Fruit fly (Drosophila melanogaster) whole organism, embryonic: Measurements from ENCODE around the gene Exo70.

Experiments
- CG11723 ChIP-seq: fragments of 200-800 bp; sonication (Bioruptor generic); optimal IDR thresholded peaks from 2 replicates; lab custom pipeline; 2017; ENCODE audit warnings: missing biosample characterization, mild to moderate bottlenecking, missing genetic modification characterization
- CG12659 ChIP-seq: fragments of 200-800 bp; sonication (Bioruptor generic); optimal IDR thresholded peaks from 3 replicates; lab custom pipeline; 2017; ENCODE audit warnings: mild to moderate bottlenecking, missing biosample characterization, missing genetic modification reagents, missing genetic modification characterization
- CG12744 ChIP-seq: fragments of 200-800 bp; sonication (Bioruptor generic); optimal IDR thresholded peaks from 2 replicates; lab custom pipeline; 2016; ENCODE audit warnings: missing biosample characterization, missing genetic modification characterization
- CG13123 ChIP-seq: fragments of 200-800 bp; sonication (Bioruptor generic); optimal IDR thresholded peaks from 2 replicates; lab custom pipeline; 2016; ENCODE audit warnings: missing biosample characterization, missing genetic modification characterization
- CG14965 ChIP-seq: fragments of 200-800 bp; sonication (Bioruptor generic); optimal IDR thresholded peaks from 2 replicates; lab custom pipeline; 2016; ENCODE audit warnings: missing biosample characterization, missing genetic modification characterization, borderline replicate concordance
- CG15696 ChIP-seq: fragments of 200-800 bp; sonication (Bioruptor generic); optimal IDR thresholded peaks from 2 replicates; lab custom pipeline; 2019; ENCODE audit warnings: missing biosample characterization, mild to moderate bottlenecking, missing genetic modification characterization, moderate library complexity
- CG1647 ChIP-seq: fragments of 200-800 bp; sonication (Bioruptor generic); optimal IDR thresholded peaks from 3 replicates; lab custom pipeline; 2016; ENCODE audit warnings: missing biosample characterization, missing genetic modification characterization
- CG16815 ChIP-seq: fragments of 200-800 bp; sonication (Bioruptor generic); optimal IDR thresholded peaks from 3 replicates; lab custom pipeline; 2017; ENCODE audit warnings: missing biosample characterization, mild to moderate bottlenecking, missing genetic modification characterization
- CG17568 ChIP-seq: fragments of 200-800 bp; sonication (Bioruptor generic); optimal IDR thresholded peaks from 2 replicates; lab custom pipeline; 2018; ENCODE audit warnings: missing biosample characterization, mild to moderate bottlenecking, missing genetic modification characterization, moderate library complexity
- CG1792 ChIP-seq: fragments of 200-800 bp; sonication (Bioruptor generic); optimal IDR thresholded peaks from 2 replicates; lab custom pipeline; 2016; ENCODE audit warnings: missing biosample characterization, missing genetic modification characterization
- CG1832 ChIP-seq: fragments of 200-800 bp; sonication (Bioruptor generic); optimal IDR thresholded peaks from 2 replicates; lab custom pipeline; 2017; ENCODE audit warnings: missing biosample characterization, mild to moderate bottlenecking, missing genetic modification characterization, inconsistent platforms
- CG30403 ChIP-seq: fragments of 200-800 bp; sonication (Bioruptor generic); optimal IDR thresholded peaks from 3 replicates; lab custom pipeline; 2016; ENCODE audit warnings: missing biosample characterization, missing genetic modification characterization
- CG3065 ChIP-seq: fragments of 200-800 bp; sonication (Bioruptor generic); optimal IDR thresholded peaks from 2 replicates; lab custom pipeline; 2016; ENCODE audit warnings: missing biosample characterization, missing genetic modification characterization
- CG31441 ChIP-seq: fragments of 200-800 bp; sonication (Bioruptor generic); IDR thresholded peaks from 2 replicates; pipeline ENCODE4 v1.3.6; 2022; ENCODE audit warnings: missing biosample characterization, missing genetic modification characterization
- CG34376 ChIP-seq: fragments of 200-800 bp; sonication (Bioruptor generic); optimal IDR thresholded peaks from 2 replicates; lab custom pipeline; 2018; ENCODE audit warnings: missing biosample characterization, mild to moderate bottlenecking, missing genetic modification characterization
- CG6272 ChIP-seq: fragments of 200-800 bp; sonication (Bioruptor generic); IDR thresholded peaks from 2 replicates; pipeline ENCODE4 v1.3.6; 2022; ENCODE audit warnings: missing biosample characterization, missing genetic modification characterization
- CG6654 ChIP-seq: fragments of 200-800 bp; sonication (Bioruptor generic); optimal IDR thresholded peaks from 2 replicates; lab custom pipeline; 2017; ENCODE audit warnings: missing biosample characterization, mild to moderate bottlenecking, missing genetic modification characterization
- CG8089 ChIP-seq: fragments of 200-800 bp; sonication (Bioruptor generic); optimal IDR thresholded peaks from 3 replicates; lab custom pipeline; 2016; ENCODE audit warnings: missing biosample characterization, missing genetic modification characterization
- CG8281 ChIP-seq: fragments of 200-800 bp; sonication (Bioruptor generic); optimal IDR thresholded peaks from 2 replicates; lab custom pipeline; 2018; ENCODE audit warnings: missing biosample characterization, mild to moderate bottlenecking, missing genetic modification characterization, moderate library complexity
- CG8388 ChIP-seq: fragments of 200-800 bp; sonication (Bioruptor generic); optimal IDR thresholded peaks from 2 replicates; lab custom pipeline; 2019; ENCODE audit warnings: missing biosample characterization, mild to moderate bottlenecking, missing genetic modification characterization, moderate library complexity
- CG9437 ChIP-seq: fragments of 200-800 bp; sonication (Bioruptor generic); optimal IDR thresholded peaks from 2 replicates; lab custom pipeline; 2018; ENCODE audit warnings: missing biosample characterization, mild to moderate bottlenecking, missing genetic modification characterization
- CG9876 ChIP-seq: fragments of 200-800 bp; sonication (Bioruptor generic); optimal IDR thresholded peaks from 2 replicates; lab custom pipeline; 2016; ENCODE audit warnings: missing biosample characterization, missing genetic modification characterization
- CG9932 ChIP-seq: fragments of 200-800 bp; sonication (Bioruptor generic); IDR thresholded peaks from 2 replicates; pipeline ENCODE4 v1.3.6; 2022; ENCODE audit warnings: missing biosample characterization, missing genetic modification characterization
- Chrac-16 ChIP-seq: fragments of 200-800 bp; sonication (Bioruptor generic); optimal IDR thresholded peaks from 3 replicates; lab custom pipeline; 2016; ENCODE audit warnings: missing biosample characterization, missing genetic modification characterization
- CoRest ChIP-seq: fragments of 200-800 bp; sonication (Bioruptor generic); optimal IDR thresholded peaks from 3 replicates; lab custom pipeline; 2018; ENCODE audit warnings: missing biosample characterization, mild to moderate bottlenecking, missing genetic modification characterization, moderate library complexity
- HLH4C ChIP-seq: fragments of 200-800 bp; sonication (Bioruptor generic); IDR thresholded peaks from 3 replicates; pipeline ENCODE4 v1.3.6; 2022; ENCODE audit warnings: missing biosample characterization, missing genetic modification characterization; ENCODE audit not compliant: partially characterized antibody
- NC2β ChIP-seq: fragments of 200-800 bp; sonication (Bioruptor generic); optimal IDR thresholded peaks from 2 replicates; lab custom pipeline; 2016; ENCODE audit warnings: missing biosample characterization, missing genetic modification characterization
- YL-1 ChIP-seq: fragments of 200-800 bp; sonication (Bioruptor generic); optimal IDR thresholded peaks from 3 replicates; lab custom pipeline; 2017; ENCODE audit warnings: missing biosample characterization, mild to moderate bottlenecking, missing genetic modification characterization
- amos ChIP-seq: fragments of 200-800 bp; sonication (Bioruptor generic); IDR thresholded peaks from 2 replicates; pipeline ENCODE4 v1.3.6; 2022; ENCODE audit warnings: missing biosample characterization, missing genetic modification characterization; ENCODE audit not compliant: partially characterized antibody
- bowl ChIP-seq: fragments of 200-800 bp; sonication (Bioruptor generic); IDR thresholded peaks from 2 replicates; pipeline ENCODE4 v1.3.6; 2022; ENCODE audit warnings: missing biosample characterization, missing genetic modification characterization
- chif ChIP-seq, 2 experiments: fragments of 200-800 bp; sonication (Bioruptor generic); optimal IDR thresholded peaks; 3 replicates each; lab custom pipeline; 2016; ENCODE audit warnings: missing biosample characterization in 2 of 2, missing genetic modification characterization in 2 of 2
- chn ChIP-seq: fragments of 200-800 bp; sonication (Bioruptor generic); optimal IDR thresholded peaks from 2 replicates; lab custom pipeline; 2016; ENCODE audit warnings: missing biosample characterization, missing genetic modification characterization
- ci ChIP-seq: fragments of 200-800 bp; sonication (Bioruptor generic); IDR thresholded peaks from 3 replicates; pipeline ENCODE4 v1.3.6; 2022; ENCODE audit warnings: missing biosample characterization, missing genetic modification characterization
- crol ChIP-seq: fragments of 200-800 bp; sonication (Bioruptor generic); IDR thresholded peaks from 2 replicates; pipeline ENCODE4 v1.3.6; 2022; ENCODE audit warnings: missing biosample characterization, missing genetic modification characterization
- danr ChIP-seq: fragments of 200-800 bp; sonication (Bioruptor generic); IDR thresholded peaks from 2 replicates; pipeline ENCODE4 v1.3.6; 2022; ENCODE audit warnings: missing biosample characterization, missing genetic modification characterization
- disco-r ChIP-seq: fragments of 200-800 bp; sonication (Bioruptor generic); optimal IDR thresholded peaks from 2 replicates; lab custom pipeline; 2016; ENCODE audit warnings: missing biosample characterization, missing genetic modification characterization
- dmrt99B ChIP-seq: fragments of 200-800 bp; sonication (Bioruptor generic); optimal IDR thresholded peaks from 2 replicates; lab custom pipeline; 2018; ENCODE audit warnings: missing biosample characterization, mild to moderate bottlenecking, missing genetic modification characterization, moderate library complexity
- eve ChIP-seq, 2 experiments: fragments of >200 bp; optimal IDR thresholded peaks; 2 replicates each; lab custom pipeline; 2017; ENCODE audit warnings: missing biosample characterization in 2 of 2, missing genetic modification characterization in 2 of 2
- grau ChIP-seq: fragments of 200-800 bp; optimal IDR thresholded peaks from 3 replicates; lab custom pipeline; 2019; ENCODE audit warnings: missing biosample characterization, mild to moderate bottlenecking, missing genetic modification characterization, moderate library complexity
- kah ChIP-seq: fragments of 200-800 bp; sonication (Bioruptor generic); optimal IDR thresholded peaks from 2 replicates; lab custom pipeline; 2018; ENCODE audit warnings: missing biosample characterization, mild to moderate bottlenecking, missing genetic modification characterization
- knrl ChIP-seq: fragments of 200-800 bp; sonication (Bioruptor generic); IDR thresholded peaks from 3 replicates; pipeline ENCODE4 v1.3.6; 2022; ENCODE audit warnings: missing biosample characterization, missing genetic modification characterization; ENCODE audit not compliant: partially characterized antibody
- lbe ChIP-seq: fragments of 200-800 bp; sonication (Bioruptor generic); optimal IDR thresholded peaks from 2 replicates; lab custom pipeline; 2016; ENCODE audit warnings: missing biosample characterization, mild to moderate bottlenecking, missing genetic modification characterization
- p53 ChIP-seq: fragments of 200-800 bp; sonication (Bioruptor generic); optimal IDR thresholded peaks from 2 replicates; lab custom pipeline; 2016; ENCODE audit warnings: missing biosample characterization, missing genetic modification characterization
- pho ChIP-seq: fragments of 200-800 bp; sonication (Bioruptor generic); optimal IDR thresholded peaks from 2 replicates; lab custom pipeline; 2016; ENCODE audit warnings: missing biosample characterization, missing genetic modification characterization
- pum ChIP-seq: fragments of 200-800 bp; sonication (Bioruptor generic); optimal IDR thresholded peaks from 2 replicates; lab custom pipeline; 2016; ENCODE audit warnings: missing biosample characterization, missing genetic modification characterization
- ranshi ChIP-seq: fragments of 200-800 bp; sonication (Bioruptor generic); IDR thresholded peaks from 2 replicates; pipeline ENCODE4 v1.3.6; 2022; ENCODE audit warnings: missing biosample characterization, missing genetic modification characterization
- scrt ChIP-seq: fragments of 200-800 bp; sonication (Bioruptor generic); optimal IDR thresholded peaks from 2 replicates; lab custom pipeline; 2018; ENCODE audit warnings: missing biosample characterization, mild to moderate bottlenecking, missing genetic modification characterization, moderate library complexity
- sens ChIP-seq: fragments of 200-800 bp; sonication (Bioruptor generic); peaks from one replicate; lab custom pipeline; 2016; ENCODE audit warnings: missing biosample characterization, missing genetic modification characterization
- sr ChIP-seq: fragments of 200-800 bp; sonication (Bioruptor generic); IDR thresholded peaks from 3 replicates; pipeline ENCODE4 v1.3.6; 2022; ENCODE audit warnings: missing biosample characterization, missing genetic modification characterization
- zen2 ChIP-seq: fragments of 200-800 bp; sonication (Bioruptor generic); IDR thresholded peaks from 3 replicates; pipeline ENCODE4 v1.3.6; 2022; ENCODE audit warnings: missing biosample characterization, missing genetic modification characterization; ENCODE audit not compliant: partially characterized antibody
- zf30C ChIP-seq: fragments of 200-800 bp; sonication (Bioruptor generic); optimal IDR thresholded peaks from 3 replicates; lab custom pipeline; 2018; ENCODE audit warnings: missing biosample characterization, mild to moderate bottlenecking, missing genetic modification characterization

The Exo70 gene

DNA sequence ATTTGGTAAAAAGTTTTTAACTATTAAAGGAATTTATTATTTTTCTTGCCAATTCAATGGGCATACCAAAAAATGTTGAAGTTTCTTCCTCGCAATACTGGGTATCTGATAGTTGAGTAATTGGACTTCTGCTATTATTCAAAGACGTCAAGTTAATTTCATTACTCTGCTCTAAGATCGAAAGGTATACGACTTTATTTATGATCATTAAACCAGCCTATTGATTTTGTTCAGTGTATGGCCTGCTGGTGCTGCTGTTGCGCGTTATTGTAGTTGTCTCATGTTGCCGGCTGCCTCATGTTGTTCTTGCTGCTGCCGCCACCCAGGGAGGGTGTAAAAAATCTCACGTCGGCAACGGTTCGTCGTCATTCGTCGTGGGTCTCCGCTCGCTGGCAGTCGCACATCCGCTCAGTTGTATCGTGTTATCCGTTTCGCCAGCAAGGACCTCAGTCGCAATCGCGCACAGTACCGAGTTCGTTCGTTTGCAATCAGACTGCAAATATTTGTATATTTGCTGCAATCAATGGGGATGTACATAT is 16.0 kb upstream of the Exo70 start, which contains the start of gene CG7120 (continued):
- TF ChIP-seq pho (GFP tag; lab: Kevin White, UChicago): no peak
- TF ChIP-seq CG1792 (GFP tag; lab: Kevin White, UChicago): no peak
- peak; percentile 24 for TF ChIP-seq Chrac-16
- peak; percentile 61 for TF ChIP-seq grau (tag; lab: Kevin White, UChicago)
- no peak for TF ChIP-seq CG3065 (GFP tag; lab: Kevin White, UChicago)
- TF ChIP-seq CG30403: peak; percentile 49
- no peak for TF ChIP-seq CG13123 (GFP tag; lab: Kevin White, UChicago)
- no peak for TF ChIP-seq bowl (GFP tag; lab: Robert Waterston, UW)
- no peak for TF ChIP-seq sr (GFP tag; lab: Robert Waterston, UW)
- peak; percentile 44 for TF ChIP-seq CoRest (tag; lab: Kevin White, UChicago)
- no peak for TF ChIP-seq CG6272 (GFP tag; lab: Robert Waterston, UW)
- no peak for TF ChIP-seq knrl (GFP tag; lab: Robert Waterston, UW)
- TF ChIP-seq p53 (GFP tag; lab: Kevin White, UChicago): no peak
- TF ChIP-seq CG16815 (GFP tag; lab: Kevin White, UChicago): peak; percentile 32
- peak; percentile 82 for TF ChIP-seq zf30C (GFP tag; lab: Kevin White, UChicago)
- peak; percentile 61; the same call in 1 of the 3 replicates for TF ChIP-seq ci
- peak; percentile 28 for TF ChIP-seq NC2β (GFP tag; lab: Kevin White, UChicago)
- no peak for TF ChIP-seq CG1832
- TF ChIP-seq sens (GFP tag; lab: Kevin White, UChicago): peak; percentile 93
- peak; percentile 20 to 66 for TF ChIP-seq chif (GFP tag; optimal IDR thresholded peaks at IDR 0.05; lab: Kevin White, UChicago)
- TF ChIP-seq YL-1 (GFP tag; lab: Kevin White, UChicago): no peak
- no peak for TF ChIP-seq kah (GFP tag; lab: Kevin White, UChicago)
- TF ChIP-seq CG9876: no peak
- TF ChIP-seq CG15696 (tag; lab: Kevin White, UChicago): no peak
- TF ChIP-seq CG9437 (GFP tag; lab: Kevin White, UChicago): peak; percentile 54
- no peak for TF ChIP-seq zen2 (GFP tag; lab: Robert Waterston, UW)
- no peak for TF ChIP-seq CG12744
- TF ChIP-seq lbe (GFP tag; lab: Kevin White, UChicago): no peak
- no peak for TF ChIP-seq crol (GFP tag; lab: Robert Waterston, UW)
- TF ChIP-seq amos: no peak
- TF ChIP-seq CG8089: peak; percentile 51
- peak; percentile 67; the same call in 1 of the 3 replicates for TF ChIP-seq HLH4C (GFP tag; lab: Robert Waterston, UW)
- no peak for TF ChIP-seq CG6654 (GFP tag; lab: Kevin White, UChicago)
- TF ChIP-seq CG34376 (GFP tag; lab: Kevin White, UChicago): no peak
- no peak for TF ChIP-seq danr (GFP tag; lab: Robert Waterston, UW)
- TF ChIP-seq chn (GFP tag; lab: Kevin White, UChicago): peak; percentile 53
- no peak for TF ChIP-seq ranshi (GFP tag; lab: Robert Waterston, UW)
- TF ChIP-seq CG17568 (GFP tag; lab: Kevin White, UChicago): no peak
- TF ChIP-seq CG9932 (GFP tag; lab: Robert Waterston, UW): no peak; the same call in 1 of the 2 replicates
- peak; percentile 36 for TF ChIP-seq pum
- TF ChIP-seq CG14965: no peak
- peak; percentile 57 for TF ChIP-seq dmrt99B (tag; lab: Kevin White, UChicago)
- TF ChIP-seq CG8281: no peak
- TF ChIP-seq CG8388 (GFP tag; lab: Kevin White, UChicago): peak; percentile 39
- TF ChIP-seq CG11723 (GFP tag; lab: Kevin White, UChicago): no peak
- TF ChIP-seq scrt: peak; percentile 36
- TF ChIP-seq eve (GFP tag; optimal IDR thresholded peaks at IDR 0.05; lab: Kevin White, UChicago): no peak
- TF ChIP-seq CG31441 (GFP tag; lab: Robert Waterston, UW): peak; percentile 35; the same call in 1 of the 2 replicates
- TF ChIP-seq disco-r (GFP tag; lab: Kevin White, UChicago): no peak
- TF ChIP-seq CG12659 (GFP tag; lab: Kevin White, UChicago): peak; percentile 16
- TF ChIP-seq CG1647: peak; percentile 19
